Fruit fly (Drosophila melanogaster): ENCODE measurements around the gene CG6813.

Gene CG6813

dm6 chr3R:11673955-11674663 is 47.7 kb upstream of the CG6813 start, which contains the start of gene CG14715 (continued):
- TF ChIP-seq lz (GFP tag; optimal IDR thresholded peaks at IDR 0.05) (peak; percentile 47), topi (GFP tag; optimal IDR thresholded peaks at IDR 0.05) (peak; percentile 44), CG10631 (GFP tag; optimal IDR thresholded peaks at IDR 0.05) (peak; percentile 31), Eip75B (GFP tag; optimal IDR thresholded peaks at IDR 0.05) (peak; percentile 27), CG7368 (GFP tag; optimal IDR thresholded peaks at IDR 0.05) (no peak), esn (GFP tag; optimal IDR thresholded peaks at IDR 0.05) (peak; percentile 59), Lpt (GFP tag; optimal IDR thresholded peaks at IDR 0.05) (no peak), Smox (GFP tag; optimal IDR thresholded peaks at IDR 0.05) (no peak), Hr39 (GFP tag; optimal IDR thresholded peaks at IDR 0.05) (peak; percentile 57), CG16779 (tag; optimal IDR thresholded peaks at IDR 0.05) (no peak), fd59A (GFP tag; optimal IDR thresholded peaks at IDR 0.05) (no peak), CG32006 (GFP tag; optimal IDR thresholded peaks at IDR 0.05) (no peak)

DNA sequence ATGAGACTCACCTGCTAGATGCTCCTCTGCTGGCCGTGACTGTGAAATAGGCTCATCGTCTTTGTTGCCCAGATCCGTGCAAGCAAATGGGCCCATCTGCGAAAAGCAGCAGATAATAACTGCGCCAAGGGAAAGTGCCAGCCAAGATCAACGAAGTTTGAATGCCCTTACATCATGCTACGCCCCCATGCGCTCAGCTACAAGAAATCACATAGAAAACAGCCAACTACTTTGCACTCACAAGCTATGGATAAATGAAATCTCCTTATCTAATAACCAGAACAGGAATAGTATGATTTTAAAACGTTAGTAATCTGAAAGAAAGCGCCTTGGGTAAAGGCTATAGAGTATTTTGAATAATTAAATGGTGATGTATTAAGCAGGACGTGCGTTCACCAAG is 45.3 kb upstream of the CG6813 start:
- TF ChIP-seq CG34406 (GFP tag; optimal IDR thresholded peaks at IDR 0.05) (no peak), CG10669 (GFP tag; optimal IDR thresholded peaks at IDR 0.05) (peak; percentile 37), pdm3 (GFP tag; optimal IDR thresholded peaks at IDR 0.05) (no peak), esn (GFP tag; optimal IDR thresholded peaks at IDR 0.05) (peak; percentile 34), Met (GFP tag; optimal IDR thresholded peaks at IDR 0.05) (no peak), cyc (GFP tag; optimal IDR thresholded peaks at IDR 0.05) (peak; percentile 37), CG3032 (tag; optimal IDR thresholded peaks at IDR 0.05) (no peak), CG32006 (GFP tag; optimal IDR thresholded peaks at IDR 0.05) (peak; percentile 23), CG4318 (GFP tag; optimal IDR thresholded peaks at IDR 0.05) (no peak), CG8319 (GFP tag; optimal IDR thresholded peaks at IDR 0.05) (peak; percentile 18), Hr39 (GFP tag; optimal IDR thresholded peaks at IDR 0.05) (peak; percentile 29), Eip78C (GFP tag) (peak; percentile 85), CG1621 (tag; optimal IDR thresholded peaks at IDR 0.05) (no peak), CG6276 (GFP tag; optimal IDR thresholded peaks at IDR 0.05) (no peak), CG6808 (GFP tag; optimal IDR thresholded peaks at IDR 0.05) (peak; percentile 24), lz (GFP tag; optimal IDR thresholded peaks at IDR 0.05) (peak; percentile 47), CG15336 (GFP tag; IDR thresholded peaks at IDR 0.05) (no peak), CG10631 (GFP tag; optimal IDR thresholded peaks at IDR 0.05) (peak; percentile 20), Hr4 (GFP tag; optimal IDR thresholded peaks at IDR 0.05) (no peak), CG8632 (GFP tag; optimal IDR thresholded peaks at IDR 0.05) (no peak), CG31627 (GFP tag; optimal IDR thresholded peaks at IDR 0.05) (peak; percentile 16), ss (GFP tag; optimal IDR thresholded peaks at IDR 0.05) (peak; percentile 35 to 42), CG16779 (tag; optimal IDR thresholded peaks at IDR 0.05) (no peak), CG6163 (GFP tag; IDR thresholded peaks at IDR 0.05) (no peak), OdsH (GFP tag; optimal IDR thresholded peaks at IDR 0.05) (no peak), acj6 (GFP tag; optimal IDR thresholded peaks at IDR 0.05) (peak; percentile 36), CG11294 (GFP tag; IDR thresholded peaks at IDR 0.05) (no peak), CG7368 (GFP tag; optimal IDR thresholded peaks at IDR 0.05) (no peak), Lpt (GFP tag; optimal IDR thresholded peaks at IDR 0.05) (no peak), Gug (GFP tag; IDR thresholded peaks at IDR 0.05) (no peak), spab (GFP tag; optimal IDR thresholded peaks at IDR 0.05) (no peak), CG11902 (GFP tag; optimal IDR thresholded peaks at IDR 0.05) (peak; percentile 1), CG11762 (GFP tag; optimal IDR thresholded peaks at IDR 0.05; ENCODE audit: insufficient read depth) (no peak), Sox14 (GFP tag; optimal IDR thresholded peaks at IDR 0.05) (peak; percentile 37), CG3919 (GFP tag; optimal IDR thresholded peaks at IDR 0.05) (peak; percentile 33), achi (GFP tag; optimal IDR thresholded peaks at IDR 0.05) (peak; percentile 2), fkh (GFP tag; optimal IDR thresholded peaks at IDR 0.05) (no peak), Sox102F (GFP tag; optimal IDR thresholded peaks at IDR 0.05) (no peak), net (GFP tag; optimal IDR thresholded peaks at IDR 0.05) (peak; percentile 10), CG8119 (GFP tag; IDR thresholded peaks at IDR 0.05) (no peak), Ets21C (GFP tag; optimal IDR thresholded peaks at IDR 0.05) (no peak), Hr38 (GFP tag; optimal IDR thresholded peaks at IDR 0.05) (no peak), dsx (GFP tag; optimal IDR thresholded peaks at IDR 0.05; ENCODE audit: poor library complexity, severe bottlenecking) (peak; percentile 8), Ets96B (tag; optimal IDR thresholded peaks at IDR 0.05) (peak; percentile 16)

All from whole organism, prepupa.